Fruit fly (Drosophila melanogaster) whole organism, embryonic: ENCODE data around the gene ImpE1.
A peak's percentile ranks its signal among the peaks of the same experiment; 100 is the strongest.

Experiments used
- Adf1 ChIP-seq: fragments of 200-800 bp; sonication (Bioruptor generic); IDR thresholded peaks from 2 replicates; pipeline ENCODE4 v1.3.6; 2022; ENCODE audit warnings: missing biosample characterization, missing genetic modification characterization
- Atf6 ChIP-seq: fragments of 200-800 bp; sonication (Bioruptor generic); IDR thresholded peaks from 2 replicates; pipeline ENCODE4 v1.3.6; 2022; ENCODE audit warnings: missing biosample characterization, missing genetic modification characterization
- BEAF-32 ChIP-seq: fragments of 200-800 bp; sonication (Bioruptor generic); optimal IDR thresholded peaks from 3 replicates; lab custom pipeline; 2017; ENCODE audit warnings: missing biosample characterization, missing genetic modification characterization, mild to moderate bottlenecking, moderate library complexity, missing genetic modification reagents
- CG14860 ChIP-seq: fragments of 200-800 bp; sonication (Bioruptor generic); IDR thresholded peaks from 3 replicates; pipeline ENCODE4 v1.3.6; 2022; ENCODE audit warnings: missing biosample characterization, missing genetic modification characterization; ENCODE audit not compliant: partially characterized antibody
- CG15514 ChIP-seq: fragments of 200-800 bp; sonication (Bioruptor generic); optimal IDR thresholded peaks from 3 replicates; lab custom pipeline; 2017; ENCODE audit warnings: missing biosample characterization, missing genetic modification characterization, mild to moderate bottlenecking, moderate library complexity, missing genetic modification reagents
- CG30403 ChIP-seq: fragments of 200-800 bp; sonication (Bioruptor generic); optimal IDR thresholded peaks from 3 replicates; lab custom pipeline; 2016; ENCODE audit warnings: missing biosample characterization, missing genetic modification characterization
- CG3281 ChIP-seq: fragments of 200-800 bp; sonication (Bioruptor generic); optimal IDR thresholded peaks from 3 replicates; lab custom pipeline; 2017; ENCODE audit warnings: missing biosample characterization, mild to moderate bottlenecking, missing genetic modification characterization
- CG34224 ChIP-seq: fragments of 200-800 bp; sonication (Bioruptor generic); IDR thresholded peaks from 3 replicates; pipeline ENCODE4 v1.3.6; 2022; ENCODE audit warnings: missing biosample characterization, missing genetic modification characterization; ENCODE audit not compliant: partially characterized antibody
- CG6272 ChIP-seq: fragments of 200-800 bp; sonication (Bioruptor generic); IDR thresholded peaks from 2 replicates; pipeline ENCODE4 v1.3.6; 2022; ENCODE audit warnings: missing biosample characterization, missing genetic modification characterization
- CG6654 ChIP-seq: fragments of 200-800 bp; sonication (Bioruptor generic); optimal IDR thresholded peaks from 2 replicates; lab custom pipeline; 2017; ENCODE audit warnings: missing biosample characterization, mild to moderate bottlenecking, missing genetic modification characterization
- CG8359 ChIP-seq: fragments of 200-800 bp; sonication (Bioruptor generic); optimal IDR thresholded peaks from 2 replicates; lab custom pipeline; 2017; ENCODE audit warnings: missing biosample characterization, mild to moderate bottlenecking, missing genetic modification characterization, borderline replicate concordance
- CG8924 ChIP-seq: fragments of 200-800 bp; optimal IDR thresholded peaks from 3 replicates; lab custom pipeline; 2019; ENCODE audit warnings: missing biosample characterization, mild to moderate bottlenecking, missing genetic modification characterization, moderate library complexity
- CG9932 ChIP-seq: fragments of 200-800 bp; sonication (Bioruptor generic); IDR thresholded peaks from 2 replicates; pipeline ENCODE4 v1.3.6; 2022; ENCODE audit warnings: missing biosample characterization, missing genetic modification characterization
- CHES-1-like ChIP-seq: fragments of 200-800 bp; sonication (Bioruptor generic); optimal IDR thresholded peaks from 2 replicates; lab custom pipeline; 2016; ENCODE audit warnings: missing biosample characterization, missing genetic modification characterization
- CrebB ChIP-seq: fragments of 200-800 bp; sonication (Bioruptor generic); optimal IDR thresholded peaks from 3 replicates; lab custom pipeline; 2018; ENCODE audit warnings: missing biosample characterization, mild to moderate bottlenecking, missing genetic modification characterization
- Elba2 ChIP-seq: fragments of 200-800 bp; sonication (Bioruptor generic); optimal IDR thresholded peaks from 3 replicates; lab custom pipeline; 2016; ENCODE audit warnings: missing biosample characterization, missing genetic modification characterization
- HLH4C ChIP-seq: fragments of 200-800 bp; sonication (Bioruptor generic); IDR thresholded peaks from 3 replicates; pipeline ENCODE4 v1.3.6; 2022; ENCODE audit warnings: missing biosample characterization, missing genetic modification characterization; ENCODE audit not compliant: partially characterized antibody
- Hey ChIP-seq: fragments of 200-800 bp; sonication (Bioruptor generic); optimal IDR thresholded peaks from 3 replicates; lab custom pipeline; 2018; ENCODE audit warnings: missing biosample characterization, mild to moderate bottlenecking, missing genetic modification characterization
- Hr78 ChIP-seq, 2 experiments: fragments of 200-800 bp in 1 of 2; fragments of >200 bp in 1 of 2; sonication (Bioruptor generic) in 1 of 2; optimal IDR thresholded peaks; 2 replicates each; lab custom pipeline; 2017 to 2019; ENCODE audit warnings: missing biosample characterization in 2 of 2, missing genetic modification characterization in 2 of 2, mild to moderate bottlenecking in 1 of 2, moderate library complexity in 1 of 2
- Jarid2 ChIP-seq: fragments of 200-800 bp; sonication (Bioruptor generic); optimal IDR thresholded peaks from 3 replicates; lab custom pipeline; 2017; ENCODE audit warnings: mild to moderate bottlenecking, missing biosample characterization, missing genetic modification reagents, missing genetic modification characterization
- Kr ChIP-seq: fragments of 200-800 bp; sonication (Bioruptor generic); optimal IDR thresholded peaks from 2 replicates; lab custom pipeline; 2017; ENCODE audit warnings: missing biosample characterization, mild to moderate bottlenecking, missing genetic modification characterization
- Mad ChIP-seq: fragments of 200-800 bp; sonication (Bioruptor generic); optimal IDR thresholded peaks from 2 replicates; lab custom pipeline; 2016; ENCODE audit warnings: missing biosample characterization, missing genetic modification characterization
- Meics ChIP-seq: fragments of 200-800 bp; sonication (Bioruptor generic); optimal IDR thresholded peaks from 2 replicates; lab custom pipeline; 2017; ENCODE audit warnings: missing biosample characterization, mild to moderate bottlenecking, missing genetic modification characterization
- Pdp1 ChIP-seq, 2 experiments: fragments of 200-800 bp; sonication (Bioruptor generic); optimal IDR thresholded peaks; 3 replicates each; lab custom pipeline; 2016; ENCODE audit warnings: missing biosample characterization in 2 of 2, missing genetic modification characterization in 2 of 2, mild to moderate bottlenecking in 1 of 2, moderate library complexity in 1 of 2
- Poxn ChIP-seq: fragments of 200-800 bp; sonication (Bioruptor generic); IDR thresholded peaks from 2 replicates; pipeline ENCODE4 v1.3.6; 2022; ENCODE audit warnings: missing biosample characterization, missing genetic modification characterization
- Rfx ChIP-seq: fragments of 200-800 bp; sonication (Bioruptor generic); IDR thresholded peaks from 2 replicates; pipeline ENCODE4 v1.3.6; 2022; ENCODE audit warnings: missing biosample characterization, missing genetic modification characterization
- Ssrp ChIP-seq: fragments of 200-800 bp; sonication (Bioruptor generic); optimal IDR thresholded peaks from 2 replicates; lab custom pipeline; 2018; ENCODE audit warnings: missing biosample characterization, mild to moderate bottlenecking, missing genetic modification characterization, moderate library complexity
- Stat92E ChIP-seq, 3 experiments: fragments of >200 bp in 2 of 3; fragments of 200-800 bp in 1 of 3; sonication (Bioruptor generic) in 1 of 3; optimal IDR thresholded peaks; 2 replicates each; lab custom pipeline; 2017 to 2019; ENCODE audit warnings: missing biosample characterization in 3 of 3, missing genetic modification characterization in 3 of 3, mild to moderate bottlenecking in 1 of 3, moderate library complexity in 1 of 3
- Vsx1 ChIP-seq: fragments of 200-800 bp; sonication (Bioruptor generic); optimal IDR thresholded peaks from 2 replicates; lab custom pipeline; 2017; ENCODE audit warnings: missing biosample characterization, mild to moderate bottlenecking, missing genetic modification characterization, missing genetic modification reagents
- YL-1 ChIP-seq: fragments of 200-800 bp; sonication (Bioruptor generic); optimal IDR thresholded peaks from 3 replicates; lab custom pipeline; 2017; ENCODE audit warnings: missing biosample characterization, mild to moderate bottlenecking, missing genetic modification characterization
- bbx ChIP-seq: fragments of 200-800 bp; sonication (Bioruptor generic); IDR thresholded peaks from 2 replicates; pipeline ENCODE4 v1.3.6; 2022; ENCODE audit warnings: missing biosample characterization, missing genetic modification characterization; ENCODE audit not compliant: partially characterized antibody
- bowl ChIP-seq: fragments of 200-800 bp; sonication (Bioruptor generic); IDR thresholded peaks from 2 replicates; pipeline ENCODE4 v1.3.6; 2022; ENCODE audit warnings: missing biosample characterization, missing genetic modification characterization
- crp ChIP-seq, 2 experiments: fragments of 200-800 bp; sonication (Bioruptor generic); optimal IDR thresholded peaks; 2 replicates in 1 of 2; 3 replicates in 1 of 2; lab custom pipeline; 2017; ENCODE audit warnings: missing biosample characterization in 2 of 2, missing genetic modification characterization in 2 of 2, mild to moderate bottlenecking in 1 of 2, moderate library complexity in 1 of 2
- disco-r ChIP-seq: fragments of 200-800 bp; sonication (Bioruptor generic); optimal IDR thresholded peaks from 2 replicates; lab custom pipeline; 2016; ENCODE audit warnings: missing biosample characterization, missing genetic modification characterization
- dmrt99B ChIP-seq: fragments of 200-800 bp; sonication (Bioruptor generic); optimal IDR thresholded peaks from 2 replicates; lab custom pipeline; 2018; ENCODE audit warnings: missing biosample characterization, mild to moderate bottlenecking, missing genetic modification characterization, moderate library complexity
- exex ChIP-seq: fragments of 200-800 bp; sonication (Bioruptor generic); optimal IDR thresholded peaks from 4 replicates; lab custom pipeline; 2018; ENCODE audit warnings: missing biosample characterization, mild to moderate bottlenecking, missing genetic modification characterization, moderate library complexity
- fd96Cb ChIP-seq: fragments of 200-800 bp; sonication (Bioruptor generic); optimal IDR thresholded peaks from 2 replicates; lab custom pipeline; 2018; ENCODE audit warnings: missing biosample characterization, mild to moderate bottlenecking, missing genetic modification characterization, moderate library complexity
- gce ChIP-seq: fragments of 200-800 bp; sonication (Bioruptor generic); IDR thresholded peaks from 3 replicates; pipeline ENCODE4 v1.3.6; 2022; ENCODE audit warnings: missing biosample characterization, missing genetic modification characterization
- gro ChIP-seq: fragments of 200-800 bp; sonication (Bioruptor generic); optimal IDR thresholded peaks from 2 replicates; lab custom pipeline; 2016; ENCODE audit warnings: missing biosample characterization, missing genetic modification characterization
- nau ChIP-seq: fragments of 200-800 bp; sonication (Bioruptor generic); optimal IDR thresholded peaks from 3 replicates; lab custom pipeline; 2017; ENCODE audit warnings: missing biosample characterization, mild to moderate bottlenecking, missing genetic modification characterization, missing genetic modification reagents
- nerfin-2 ChIP-seq: fragments of 200-800 bp; sonication (Bioruptor generic); IDR thresholded peaks from 2 replicates; pipeline ENCODE4 v1.3.6; 2022; ENCODE audit warnings: missing biosample characterization, missing genetic modification characterization; ENCODE audit not compliant: partially characterized antibody
- oc ChIP-seq: fragments of 200-800 bp; sonication (Bioruptor generic); optimal IDR thresholded peaks from 2 replicates; lab custom pipeline; 2018; ENCODE audit warnings: missing biosample characterization, mild to moderate bottlenecking, missing genetic modification characterization, moderate library complexity
- psq ChIP-seq: fragments of 200-800 bp; sonication (Bioruptor generic); optimal IDR thresholded peaks from 2 replicates; lab custom pipeline; 2017; ENCODE audit warnings: missing biosample characterization, missing genetic modification characterization
- row ChIP-seq: fragments of 200-800 bp; sonication (Bioruptor generic); IDR thresholded peaks from 3 replicates; pipeline ENCODE4 v1.3.6; 2022; ENCODE audit warnings: missing biosample characterization, missing genetic modification characterization
- scrt ChIP-seq: fragments of 200-800 bp; sonication (Bioruptor generic); optimal IDR thresholded peaks from 2 replicates; lab custom pipeline; 2018; ENCODE audit warnings: missing biosample characterization, mild to moderate bottlenecking, missing genetic modification characterization, moderate library complexity
- sens-2 ChIP-seq: fragments of 200-800 bp; sonication (Bioruptor generic); IDR thresholded peaks from 2 replicates; pipeline ENCODE4 v1.3.6; 2022; ENCODE audit warnings: missing biosample characterization, missing genetic modification characterization
- sr ChIP-seq: fragments of 200-800 bp; sonication (Bioruptor generic); IDR thresholded peaks from 3 replicates; pipeline ENCODE4 v1.3.6; 2022; ENCODE audit warnings: missing biosample characterization, missing genetic modification characterization
- vfl ChIP-seq: fragments of 200-800 bp; sonication (Bioruptor generic); optimal IDR thresholded peaks from 2 replicates; lab custom pipeline; 2016; ENCODE audit warnings: missing biosample characterization, missing genetic modification characterization
- vvl ChIP-seq: fragments of 200-800 bp; sonication (Bioruptor generic); IDR thresholded peaks from 2 replicates; pipeline ENCODE4 v1.3.6; 2022; ENCODE audit warnings: missing biosample characterization, missing genetic modification characterization
- yki ChIP-seq: fragments of >200 bp; optimal IDR thresholded peaks from 3 replicates; lab custom pipeline; 2018

Gene ImpE1

DNA sequence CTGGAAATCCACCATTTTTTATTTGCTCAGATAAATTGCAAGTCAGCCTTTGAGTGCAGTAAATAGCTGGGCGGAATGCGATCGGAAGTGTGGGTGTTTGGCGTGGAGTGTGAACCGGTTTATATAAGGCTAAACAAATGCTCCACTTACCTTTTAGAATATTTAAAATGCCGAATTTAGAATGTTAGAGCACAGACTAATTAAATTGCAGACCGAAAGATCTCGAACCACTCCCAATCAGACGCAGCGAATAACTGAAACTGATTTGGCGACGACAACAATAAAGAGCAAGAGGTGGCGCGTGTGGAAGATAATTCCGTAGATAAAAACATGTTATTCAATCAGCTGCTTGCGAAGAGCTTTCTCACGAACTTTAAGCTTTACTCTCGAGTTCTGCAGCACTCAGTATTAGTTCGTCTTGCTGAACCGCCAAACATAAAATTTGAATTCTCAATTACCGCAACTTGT, 11.5 kb upstream of the ImpE1 start, which contains the start of gene Idh (continued):
- TF ChIP-seq crp (GFP tag; optimal IDR thresholded peaks at IDR 0.05; lab: Kevin White, UChicago) (peak; percentile 17 to 92), Poxn (GFP tag; lab: Robert Waterston, UW) (no peak), gro (peak; percentile 72), Hey (tag; lab: Kevin White, UChicago) (peak; percentile 42), CG14860 (GFP tag; lab: Robert Waterston, UW) (no peak), Atf6 (GFP tag; lab: Robert Waterston, UW) (peak; percentile 47; the same call in 1 of the 2 replicates), HLH4C (GFP tag; lab: Robert Waterston, UW) (peak; percentile 36; the same call in 1 of the 3 replicates), dmrt99B (tag; lab: Kevin White, UChicago) (peak; percentile 21), Rfx (GFP tag; lab: Robert Waterston, UW) (peak; percentile 52; the same call in 1 of the 2 replicates), bbx (peak; percentile 65), Ssrp (tag; lab: Kevin White, UChicago) (no peak), CG8359 (GFP tag; lab: Kevin White, UChicago) (no peak), Hr78 (GFP tag; optimal IDR thresholded peaks at IDR 0.05; lab: Kevin White, UChicago) (peak in 1 of 2 experiments; percentile 93), Jarid2 (GFP tag; lab: Kevin White, UChicago) (peak; percentile 88), BEAF-32 (GFP tag; lab: Kevin White, UChicago) (peak; percentile 52), scrt (GFP tag; lab: Kevin White, UChicago) (peak; percentile 48), Mad (no peak), exex (tag; lab: Kevin White, UChicago) (peak; percentile 46), vvl (GFP tag; lab: Robert Waterston, UW) (peak; percentile 52; the same call in 1 of the 2 replicates), CG8924 (peak; percentile 32), CG9932 (peak; percentile 34), nerfin-2 (GFP tag; lab: Robert Waterston, UW) (peak; percentile 38; the same call in 1 of the 2 replicates), CG15514 (GFP tag; lab: Kevin White, UChicago) (peak; percentile 61), Stat92E (GFP tag; optimal IDR thresholded peaks at IDR 0.05; lab: Kevin White, UChicago) (peak in 1 of 3 experiments; percentile 19), CG6272 (GFP tag; lab: Robert Waterston, UW) (no peak), Vsx1 (GFP tag; lab: Kevin White, UChicago) (peak; percentile 64), CG34224 (GFP tag; lab: Robert Waterston, UW) (peak; percentile 65), disco-r (GFP tag; lab: Kevin White, UChicago) (peak; percentile 7), Pdp1 (GFP tag; optimal IDR thresholded peaks at IDR 0.05; lab: Kevin White, UChicago) (peak in 1 of 2 experiments; percentile 100), Meics (peak; percentile 17), row (no peak), CG30403 (GFP tag; lab: Kevin White, UChicago) (no peak), CrebB (tag; lab: Kevin White, UChicago) (peak; percentile 51), Kr (GFP tag; lab: Kevin White, UChicago) (no peak), CG3281 (peak; percentile 42)

DNA sequence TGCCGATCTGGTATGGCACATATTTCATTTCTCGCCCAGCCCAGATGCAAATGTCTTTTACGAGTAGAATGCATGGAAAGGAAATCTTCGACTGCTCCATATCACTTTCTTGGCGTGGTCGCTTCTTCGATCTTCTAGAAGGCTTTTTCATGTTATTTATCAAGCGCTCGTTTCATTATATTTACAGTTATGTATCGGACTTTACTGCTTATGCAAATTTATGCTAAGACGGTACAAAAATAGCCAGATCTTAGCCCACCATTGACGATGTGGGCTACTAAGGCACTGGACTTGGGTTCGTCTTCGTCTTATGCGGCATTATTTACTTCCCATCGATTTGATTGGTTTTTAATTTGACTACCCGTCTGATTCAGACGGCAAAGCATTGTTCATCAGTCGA, 8.9 kb upstream of the ImpE1 start:
- TF ChIP-seq CG6654 (GFP tag; lab: Kevin White, UChicago) (no peak), gce (no peak), sr (0 out of 3 replicates have a peak, but pooled peaks have one; percentile 37), vfl (GFP tag; lab: Kevin White, UChicago) (no peak), bowl (GFP tag; lab: Robert Waterston, UW) (no peak), sens-2 (no peak), Elba2 (no peak), CHES-1-like (GFP tag; lab: Kevin White, UChicago) (no peak), nau (no peak), vvl (GFP tag; lab: Robert Waterston, UW) (peak; percentile 76), psq (GFP tag; lab: Kevin White, UChicago) (no peak), oc (peak; percentile 78), Adf1 (GFP tag; lab: Robert Waterston, UW) (no peak), yki (no peak), fd96Cb (tag; lab: Kevin White, UChicago) (no peak), YL-1 (GFP tag; lab: Kevin White, UChicago) (no peak)
